Fruit fly (Drosophila melanogaster): Measurements from ENCODE around the gene emc.

dm6 chr3L:738523-739356 is 10.5 kb upstream of the emc start:
- peak; percentile 94 for TF ChIP-seq CG7839 (tag; optimal IDR thresholded peaks at IDR 0.05)
- peak; percentile 50 for TF ChIP-seq CG3838 (GFP tag; optimal IDR thresholded peaks at IDR 0.05)
- TF ChIP-seq chif (GFP tag; optimal IDR thresholded peaks at IDR 0.05): peak; percentile 69 to 73
- no peak for TF ChIP-seq Poxn (GFP tag; IDR thresholded peaks at IDR 0.05)
- TF ChIP-seq Blimp-1 (GFP tag; optimal IDR thresholded peaks at IDR 0.05): peak; percentile 94
- TF ChIP-seq Adf1 (GFP tag; IDR thresholded peaks at IDR 0.05): peak; percentile 59
- no peak for TF ChIP-seq disco-r (GFP tag; optimal IDR thresholded peaks at IDR 0.05)
- peak; percentile 2 for TF ChIP-seq crc (GFP tag; optimal IDR thresholded peaks at IDR 0.05)
